Worm (Caenorhabditis elegans): ENCODE measurements around the gene gpd-3.

The gpd-3 gene

ce11 chrX:3126979-3127378, 13.8 kb upstream of the gpd-3 start, which contains the start of gene spc-1:
Gene spc-1 (minus strand): TSS chrX:3127079.
- TF ChIP-seq unc-39 (tag; optimal IDR thresholded peaks at IDR 0.05) (no peak), ctbp-1 (GFP tag; IDR thresholded peaks at IDR 0.05) (no peak), pqm-1 (tag; optimal IDR thresholded peaks at IDR 0.05) (no peak), nhr-111 (GFP tag; optimal IDR thresholded peaks at IDR 0.05) (no peak), set-16 (GFP tag; IDR thresholded peaks at IDR 0.05) (no peak), ztf-7 (tag; optimal IDR thresholded peaks at IDR 0.05) (no peak), gei-8 (GFP tag; optimal IDR thresholded peaks at IDR 0.05) (no peak), nhr-237 (tag; optimal IDR thresholded peaks at IDR 0.05) (no peak), hmg-1.1 (GFP tag; IDR thresholded peaks at IDR 0.05) (no peak)

DNA sequence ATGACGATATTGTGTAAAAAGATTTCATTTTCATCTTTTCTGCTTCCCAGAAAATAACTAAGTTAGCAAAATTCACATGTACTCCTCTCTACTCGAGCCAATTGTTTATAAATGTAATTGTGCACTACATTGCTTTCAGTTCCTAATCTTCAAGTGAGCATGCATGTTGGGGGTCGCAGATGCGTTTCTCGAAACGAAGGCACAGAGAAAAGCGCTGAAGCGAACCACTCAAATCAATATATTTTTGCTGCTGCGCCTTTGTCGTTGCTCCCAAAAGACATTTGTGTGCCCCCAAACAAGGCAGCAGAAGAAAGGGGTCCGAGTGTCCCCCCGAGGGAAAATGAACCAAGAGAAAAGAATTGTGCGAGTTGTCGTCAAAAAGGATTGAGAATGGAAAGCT, 13.1 kb upstream of the gpd-3 start:
- TF ChIP-seq mdl-1 (tag; optimal IDR thresholded peaks at IDR 0.05) (peak in 1 of 2 experiments; percentile 31), fkh-10 (GFP tag; optimal IDR thresholded peaks at IDR 0.05) (peak; percentile 44), lin-38 (GFP tag; IDR thresholded peaks at IDR 0.05) (0 out of 2 replicates have a peak, but pooled peaks have one; percentile 10), hmg-1.1 (GFP tag; IDR thresholded peaks at IDR 0.05) (peak; percentile 67), dmd-6 (GFP tag; IDR thresholded peaks at IDR 0.05) (0 out of 2 replicates have a peak, but pooled peaks have one; percentile 14), ceh-20 (GFP tag; IDR thresholded peaks at IDR 0.05) (0 out of 2 replicates have a peak, but pooled peaks have one; percentile 49), ctbp-1 (GFP tag; IDR thresholded peaks at IDR 0.05) (peak; percentile 65), zfp-3 (GFP tag; conservative IDR thresholded peaks at IDR 0.05) (no peak), arid-1 (GFP tag; conservative IDR thresholded peaks at IDR 0.05) (no peak), zip-2 (tag; optimal IDR thresholded peaks at IDR 0.05) (no peak), set-16 (GFP tag; IDR thresholded peaks at IDR 0.05) (0 out of 2 replicates have a peak, but pooled peaks have one; percentile 16), aha-1 (tag) (peak; percentile 11), rbr-2 (tag; optimal IDR thresholded peaks at IDR 0.05) (peak; percentile 31), lim-7 (GFP tag; IDR thresholded peaks at IDR 0.05) (no peak), lsy-2 (tag; optimal IDR thresholded peaks at IDR 0.05) (peak in 1 of 2 experiments; percentile 42), mep-1 (tag; optimal IDR thresholded peaks at IDR 0.05) (peak; percentile 62), F44E2.7 (GFP tag; IDR thresholded peaks at IDR 0.05) (no peak), nhr-237 (tag; optimal IDR thresholded peaks at IDR 0.05) (no peak), madf-9 (GFP tag; conservative IDR thresholded peaks at IDR 0.05) (no peak)

ce11 chrX:3119606-3120005, 6.5 kb upstream of the gpd-3 start:
- TF ChIP-seq daf-8 (GFP tag; IDR thresholded peaks at IDR 0.05) (no peak), unc-62 (GFP tag; optimal IDR thresholded peaks at IDR 0.05 in 1 of 2) (peak in 1 of 2 experiments; percentile 94), unc-62 (tag; optimal IDR thresholded peaks at IDR 0.05) (no peak)

ce11 chrX:3118596-3119287, 5.6 kb upstream of the gpd-3 start:
- TF ChIP-seq rbr-2 (tag; optimal IDR thresholded peaks at IDR 0.05) (no peak), set-16 (GFP tag; IDR thresholded peaks at IDR 0.05) (peak; percentile 55), fos-1 (tag; optimal IDR thresholded peaks at IDR 0.05) (no peak), unc-62 (GFP tag; optimal IDR thresholded peaks at IDR 0.05 in 1 of 2) (peak in 1 of 2 experiments; percentile 94), unc-62 (tag; optimal IDR thresholded peaks at IDR 0.05) (no peak), ctbp-1 (GFP tag; IDR thresholded peaks at IDR 0.05) (no peak), daf-16 (GFP tag; optimal IDR thresholded peaks at IDR 0.05) (no peak), daf-16 (tag; optimal IDR thresholded peaks at IDR 0.05) (no peak), ztf-11 (tag; optimal IDR thresholded peaks at IDR 0.05) (no peak)

DNA sequence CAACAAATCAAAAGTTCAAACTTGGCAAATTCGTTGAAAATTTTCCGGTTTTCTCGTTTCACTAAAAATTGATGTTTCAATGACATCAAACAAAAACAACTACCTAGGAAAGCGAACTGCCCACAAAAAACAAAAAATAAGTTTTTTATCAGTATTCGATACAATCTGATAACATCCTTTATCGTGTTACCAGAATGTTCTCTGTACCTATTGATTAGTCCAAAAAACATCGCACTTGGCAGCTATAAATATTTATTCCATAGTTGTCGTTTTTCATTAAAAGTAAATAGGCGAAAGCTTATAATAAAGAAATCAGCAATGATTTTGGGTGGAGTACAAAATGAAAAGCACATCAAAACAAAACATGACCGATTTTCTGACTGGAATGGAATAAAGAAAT, 4.1 kb upstream of the gpd-3 start:
- TF ChIP-seq zfp-2 (tag; optimal IDR thresholded peaks at IDR 0.05) (no peak), set-16 (GFP tag; IDR thresholded peaks at IDR 0.05) (no peak), lin-13 (GFP tag; optimal IDR thresholded peaks at IDR 0.05) (no peak), nhr-10 (tag; optimal IDR thresholded peaks at IDR 0.05) (no peak), ztf-7 (tag; optimal IDR thresholded peaks at IDR 0.05) (no peak), nhr-42 (GFP tag; IDR thresholded peaks at IDR 0.05) (no peak), pha-4 (GFP tag; IDR thresholded peaks at IDR 0.05) (0 out of 2 replicates have a peak, but pooled peaks have one; percentile 24), pha-4 (tag; optimal IDR thresholded peaks at IDR 0.05) (no peak), D1046.2 (GFP tag; IDR thresholded peaks at IDR 0.05) (no peak), dpl-1 (GFP tag; optimal IDR thresholded peaks at IDR 0.05) (no peak), lsy-2 (tag; optimal IDR thresholded peaks at IDR 0.05) (peak in 1 of 2 experiments; percentile 42), hmg-1.1 (GFP tag; IDR thresholded peaks at IDR 0.05) (no peak), ceh-44 (GFP tag; IDR thresholded peaks at IDR 0.05) (no peak), T26A8.4 (GFP tag; IDR thresholded peaks at IDR 0.05) (peak; percentile 8; the same call in 1 of the 2 replicates), nhr-77 (tag; optimal IDR thresholded peaks at IDR 0.05) (peak; percentile 13), F10B5.3 (tag; optimal IDR thresholded peaks at IDR 0.05) (no peak), nhr-111 (GFP tag; optimal IDR thresholded peaks at IDR 0.05) (no peak), mxl-3 (GFP tag; optimal IDR thresholded peaks at IDR 0.05) (no peak), fos-1 (tag; optimal IDR thresholded peaks at IDR 0.05) (no peak)
